Worm (Caenorhabditis elegans) whole organism, late embryonic: ENCODE data around the gene B0334.5.

Experiments
- ceh-9 ChIP-seq: sonication (generic microtip); optimal IDR thresholded peaks from 2 replicates; lab custom pipeline; 2016; ENCODE audit warnings: mild to moderate bottlenecking, missing genetic modification characterization, inconsistent platforms, missing compliant biosample characterization
- fkh-10 ChIP-seq: fragments of 150-350 bp; optimal IDR thresholded peaks from 2 replicates; lab custom pipeline; 2014; ENCODE audit warnings: missing biosample characterization, missing genetic modification reagents, missing genetic modification characterization
- pros-1 ChIP-seq: fragments of 150-350 bp; optimal IDR thresholded peaks from 2 replicates; lab custom pipeline; 2014; ENCODE audit warnings: missing biosample characterization, missing genetic modification reagents, missing genetic modification characterization

DNA sequence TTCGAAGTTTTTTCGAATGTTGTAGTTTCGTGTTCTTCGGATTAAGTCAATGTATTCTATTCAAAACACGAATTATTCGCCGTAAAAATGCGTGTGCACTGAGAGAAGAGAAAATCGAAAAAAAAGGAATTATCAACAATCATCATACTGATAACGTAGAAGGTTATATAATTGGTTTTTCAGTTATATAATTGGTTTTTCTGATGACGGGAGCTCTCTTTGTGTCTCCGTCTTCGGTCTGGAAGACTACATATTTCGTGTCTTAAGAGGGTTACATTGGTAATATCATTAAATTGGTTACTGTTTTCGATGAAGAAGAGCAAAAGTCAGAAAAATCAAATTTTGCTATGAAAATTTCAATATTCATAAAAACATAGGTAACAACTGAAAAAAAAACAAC is 37.6 kb upstream of the B0334.5 start:
- TF ChIP-seq pros-1 (tag; lab: Kevin White, UChicago) = no peak
- TF ChIP-seq ceh-9 = no peak
- no peak for TF ChIP-seq fkh-10
